Worm (Caenorhabditis elegans): ENCODE results near the gene F25B3.4.

F25B3.4 gene

DNA sequence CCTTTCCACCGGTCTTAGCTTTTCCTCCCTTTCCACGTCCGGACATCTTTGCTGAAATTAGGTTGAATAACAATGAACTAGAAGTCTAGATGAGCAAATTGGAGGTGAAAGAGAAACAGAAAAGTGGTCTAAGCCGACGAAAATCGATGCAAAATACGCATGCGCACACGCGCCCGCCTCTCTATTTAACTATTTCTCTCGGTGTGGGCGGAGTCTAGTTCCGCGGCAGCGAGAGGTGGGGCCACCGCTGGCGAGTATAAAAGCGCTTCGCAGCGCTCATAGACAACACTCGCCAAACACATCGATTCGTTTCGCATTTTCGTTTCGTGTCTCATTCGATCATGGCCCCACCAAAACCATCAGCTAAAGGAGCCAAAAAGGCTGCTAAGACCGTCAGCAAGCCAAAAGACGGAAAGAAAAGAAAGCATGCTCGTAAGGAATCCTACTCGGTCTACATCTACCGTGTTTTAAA, 23.3 kb downstream of the F25B3.4 start, which contains the start of the genes his-35 and his-41 (continued):
- no peak for TF ChIP-seq F10E7.11 (tag; optimal IDR thresholded peaks at IDR 0.05)
- no peak for TF ChIP-seq sptf-2 (GFP tag; optimal IDR thresholded peaks at IDR 0.05)
- no peak for TF ChIP-seq hmg-20 (GFP tag; IDR thresholded peaks at IDR 0.05)
- TF ChIP-seq hlh-12 (tag; optimal IDR thresholded peaks at IDR 0.05), result no peak
- TF ChIP-seq mcd-1 (GFP tag; IDR thresholded peaks at IDR 0.05), result peak; percentile 66
- peak; percentile 61 for TF ChIP-seq dox-1 (GFP tag; IDR thresholded peaks at IDR 0.05)
- TF ChIP-seq akir-1 (GFP tag; optimal IDR thresholded peaks at IDR 0.05), result no peak
- TF ChIP-seq let-526 (GFP tag; IDR thresholded peaks at IDR 0.05), result 0 out of 2 replicates have a peak, but pooled peaks have one; percentile 34
- no peak for TF ChIP-seq F23B12.7 (tag; optimal IDR thresholded peaks at IDR 0.05; ENCODE audit: insufficient read depth)
- no peak for TF ChIP-seq nhr-120 (GFP tag; IDR thresholded peaks at IDR 0.05)
- peak; percentile 10 for TF ChIP-seq ztf-26 (tag; optimal IDR thresholded peaks at IDR 0.05)
- TF ChIP-seq ccch-3 (GFP tag; optimal IDR thresholded peaks at IDR 0.05), result no peak
- no peak for TF ChIP-seq mxl-1 (tag; optimal IDR thresholded peaks at IDR 0.05)
- TF ChIP-seq dpff-1 (tag; optimal IDR thresholded peaks at IDR 0.05), result no peak
- no peak for TF ChIP-seq hsf-1 (GFP tag; IDR thresholded peaks at IDR 0.05)
- no peak for TF ChIP-seq egl-18 (GFP tag; IDR thresholded peaks at IDR 0.05)
- TF ChIP-seq efl-1 (GFP tag; optimal IDR thresholded peaks at IDR 0.05), result no peak
- TF ChIP-seq bed-2 (GFP tag; IDR thresholded peaks at IDR 0.05), result no peak
- no peak for TF ChIP-seq ceh-40 (GFP tag; IDR thresholded peaks at IDR 0.05)
- TF ChIP-seq ama-1 (optimal IDR thresholded peaks at IDR 0.05), result peak; percentile 85
- TF ChIP-seq ama-1 (GFP tag; optimal IDR thresholded peaks at IDR 0.05), result no peak
- no peak for TF ChIP-seq nfyb-1 (GFP tag; IDR thresholded peaks at IDR 0.05)
- no peak for TF ChIP-seq F22D6.2 (tag; optimal IDR thresholded peaks at IDR 0.05)
- no peak for TF ChIP-seq lsy-27 (tag; optimal IDR thresholded peaks at IDR 0.05; ENCODE audit: borderline replicate concordance, insufficient read depth)
- no peak for TF ChIP-seq F57A8.1 (GFP tag; optimal IDR thresholded peaks at IDR 0.05)
- no peak for TF ChIP-seq nfya-2 (GFP tag; IDR thresholded peaks at IDR 0.05)
- TF ChIP-seq ztf-18 (tag; optimal IDR thresholded peaks at IDR 0.05), result no peak
- TF ChIP-seq bed-1 (GFP tag; IDR thresholded peaks at IDR 0.05), result no peak
- no peak for TF ChIP-seq lin-54 (GFP tag; optimal IDR thresholded peaks at IDR 0.05)
- no peak for TF ChIP-seq fkh-3 (tag; optimal IDR thresholded peaks at IDR 0.05)
- TF ChIP-seq hrde-1 (tag; optimal IDR thresholded peaks at IDR 0.05; ENCODE audit: borderline replicate concordance), result no peak
- TF ChIP-seq mel-28 (tag; optimal IDR thresholded peaks at IDR 0.05; ENCODE audit: borderline replicate concordance), result no peak
- TF ChIP-seq Y53G8AR.9 (GFP tag; conservative IDR thresholded peaks at IDR 0.05), result no peak
- TF ChIP-seq T07F8.4 (tag; optimal IDR thresholded peaks at IDR 0.05), result no peak
- no peak for TF ChIP-seq B0336.3 (GFP tag; IDR thresholded peaks at IDR 0.05)
- TF ChIP-seq K11D2.4 (GFP tag; IDR thresholded peaks at IDR 0.05), result no peak
- no peak for TF ChIP-seq ztf-22 (GFP tag; optimal IDR thresholded peaks at IDR 0.05)
- no peak for TF ChIP-seq Y95B8A.8 (GFP tag; IDR thresholded peaks at IDR 0.05)
- TF ChIP-seq attf-5 (GFP tag; optimal IDR thresholded peaks at IDR 0.05), result peak; percentile 50
- no peak for TF ChIP-seq lir-1 (GFP tag; conservative IDR thresholded peaks at IDR 0.05)
- TF ChIP-seq attf-3 (GFP tag; conservative IDR thresholded peaks at IDR 0.05), result no peak
- no peak for TF ChIP-seq nhr-27 (tag; optimal IDR thresholded peaks at IDR 0.05)
- no peak for TF ChIP-seq ceh-79 (tag; optimal IDR thresholded peaks at IDR 0.05)
- TF ChIP-seq hmg-1.2 (GFP tag; IDR thresholded peaks at IDR 0.05), result no peak
- TF ChIP-seq ceh-58 (GFP tag; IDR thresholded peaks at IDR 0.05), result no peak
- no peak for TF ChIP-seq atf-7 (tag; optimal IDR thresholded peaks at IDR 0.05)
- no peak for TF ChIP-seq madf-6 (GFP tag; IDR thresholded peaks at IDR 0.05)
- TF ChIP-seq aptf-2 (GFP tag; conservative IDR thresholded peaks at IDR 0.05), result no peak
- no peak for TF ChIP-seq lag-1 (GFP tag; IDR thresholded peaks at IDR 0.05)
- TF ChIP-seq F55B11.4 (tag; optimal IDR thresholded peaks at IDR 0.05; ENCODE audit: borderline replicate concordance, insufficient read depth), result no peak

Measured in whole organism, young adult.